Fruit fly (Drosophila melanogaster) whole organism, wandering third instar larva: ENCODE results near the gene Mccc1.

Source experiments
- Abd-B ChIP-seq: fragments of >200 bp; optimal IDR thresholded peaks from 2 replicates; lab custom pipeline; 2017; ENCODE audit warnings: missing biosample characterization, missing genetic modification characterization
- CG9705 ChIP-seq: fragments of 200-800 bp; sonication (Bioruptor generic); optimal IDR thresholded peaks from 2 replicates; lab custom pipeline; 2018; ENCODE audit warnings: missing biosample characterization, mild to moderate bottlenecking, missing genetic modification characterization
- CrebA ChIP-seq: fragments of 200-800 bp; sonication (Bioruptor generic); optimal IDR thresholded peaks from 2 replicates; lab custom pipeline; 2016; ENCODE audit warnings: missing biosample characterization, mild to moderate bottlenecking, missing genetic modification characterization, borderline replicate concordance
- Dfd ChIP-seq: fragments of >200 bp; optimal IDR thresholded peaks from 2 replicates; lab custom pipeline; 2017; ENCODE audit warnings: missing biosample characterization, missing genetic modification characterization
- Dif ChIP-seq: fragments of 200-275, 200-300 bp; sonication (Bioruptor generic); optimal IDR thresholded peaks from 2 replicates; lab custom pipeline; 2018; ENCODE audit warnings: missing biosample characterization, missing genetic modification characterization; ENCODE audit not compliant: partially characterized antibody
- GATAd ChIP-seq: sonication (Bioruptor generic); optimal IDR thresholded peaks from 2 replicates; lab custom pipeline; 2016; ENCODE audit warnings: missing biosample characterization, missing genetic modification characterization
- HLH106 ChIP-seq: fragments of 200-800 bp; optimal IDR thresholded peaks from 3 replicates; lab custom pipeline; 2019; ENCODE audit warnings: missing biosample characterization, mild to moderate bottlenecking, missing genetic modification characterization, moderate library complexity
- Hnf4 ChIP-seq: fragments of 200-800 bp; sonication (Bioruptor generic); optimal IDR thresholded peaks from 2 replicates; lab custom pipeline; 2016; ENCODE audit warnings: missing biosample characterization, mild to moderate bottlenecking, missing genetic modification characterization
- Hr78 ChIP-seq: fragments of >200 bp; optimal IDR thresholded peaks from 2 replicates; lab custom pipeline; 2017; ENCODE audit warnings: missing biosample characterization, missing genetic modification characterization
- Hr83 ChIP-seq: fragments of 200-300 bp; sonication (Bioruptor generic); optimal IDR thresholded peaks from 2 replicates; lab custom pipeline; 2016; ENCODE audit warnings: missing biosample characterization, mild to moderate bottlenecking, missing genetic modification characterization, moderate library complexity; ENCODE audit not compliant: poor library complexity, severe bottlenecking
- Jra ChIP-seq: sonication (Bioruptor generic); optimal IDR thresholded peaks from 2 replicates; lab custom pipeline; 2016; ENCODE audit warnings: missing biosample characterization, missing genetic modification characterization
- Mio ChIP-seq: sonication (Bioruptor generic); optimal IDR thresholded peaks from 2 replicates; lab custom pipeline; 2016; ENCODE audit warnings: missing biosample characterization, missing genetic modification characterization
- Myc ChIP-seq: fragments of >200 bp; optimal IDR thresholded peaks from 2 replicates; lab custom pipeline; 2017
- N ChIP-seq: fragments of >200 bp; optimal IDR thresholded peaks from 2 replicates; lab custom pipeline; 2018; ENCODE audit warnings: missing biosample characterization, missing external identifiers, missing genetic modification characterization
- OdsH ChIP-seq: fragments of 200-800 bp; sonication (Bioruptor generic); optimal IDR thresholded peaks from 2 replicates; lab custom pipeline; 2016; ENCODE audit warnings: missing biosample characterization, mild to moderate bottlenecking, missing genetic modification characterization
- Rel ChIP-seq, 2 experiments: fragments of 200-800 bp; sonication (Bioruptor generic) in 1 of 2; optimal IDR thresholded peaks; 2 replicates in 1 of 2; 3 replicates in 1 of 2; lab custom pipeline; 2016 to 2019; ENCODE audit warnings: mild to moderate bottlenecking in 2 of 2, missing biosample characterization in 2 of 2, missing genetic modification characterization in 2 of 2, moderate library complexity in 1 of 2
- Sp1 ChIP-seq: fragments of 200-800 bp; sonication (Bioruptor generic); optimal IDR thresholded peaks from 3 replicates; lab custom pipeline; 2019; ENCODE audit warnings: missing biosample characterization, mild to moderate bottlenecking, missing genetic modification characterization, moderate library complexity
- Vsx2 ChIP-seq: fragments of 200-300, 225-300 bp; sonication (Bioruptor generic); optimal IDR thresholded peaks from 2 replicates; lab custom pipeline; 2018; ENCODE audit warnings: missing biosample characterization, missing genetic modification characterization; ENCODE audit not compliant: partially characterized antibody
- br ChIP-seq: fragments of 200-800 bp; sonication (Bioruptor generic); optimal IDR thresholded peaks from 2 replicates; lab custom pipeline; 2016; ENCODE audit warnings: missing biosample characterization, missing genetic modification characterization
- brk ChIP-seq: fragments of 200-800 bp; sonication (Bioruptor generic); optimal IDR thresholded peaks from 2 replicates; lab custom pipeline; 2016; ENCODE audit warnings: missing biosample characterization, mild to moderate bottlenecking, missing genetic modification characterization
- dl ChIP-seq, 2 experiments: fragments of 175-275, 200-275 bp in 1 of 2; fragments of 200-275 bp in 1 of 2; sonication (Bioruptor generic); optimal IDR thresholded peaks; lab custom pipeline; 2018; ENCODE audit warnings: mild to moderate bottlenecking in 2 of 2, missing biosample characterization in 2 of 2, missing genetic modification characterization in 2 of 2, moderate library complexity in 2 of 2; ENCODE audit not compliant: partially characterized antibody in 2 of 2, insufficient read depth in 1 of 2
- dmrt93B ChIP-seq: fragments of 200-800 bp; sonication (Bioruptor generic); optimal IDR thresholded peaks from 2 replicates; lab custom pipeline; 2018; ENCODE audit warnings: missing biosample characterization, mild to moderate bottlenecking, missing genetic modification characterization
- dsf ChIP-seq: sonication (Bioruptor generic); optimal IDR thresholded peaks from 2 replicates; lab custom pipeline; 2016; ENCODE audit warnings: missing biosample characterization, missing genetic modification characterization, borderline replicate concordance
- ey ChIP-seq: fragments of 200-800 bp; sonication (Bioruptor generic); optimal IDR thresholded peaks from 2 replicates; lab custom pipeline; 2016; ENCODE audit warnings: missing biosample characterization, missing genetic modification characterization
- foxo ChIP-seq, 2 experiments: fragments of 200-800 bp; sonication (Bioruptor generic); optimal IDR thresholded peaks; 2 replicates in 1 of 2; 3 replicates in 1 of 2; lab custom pipeline; 2016 to 2017; ENCODE audit warnings: missing biosample characterization in 2 of 2, missing genetic modification characterization in 2 of 2
- fru ChIP-seq: fragments of 200-800 bp; sonication (Bioruptor generic); optimal IDR thresholded peaks from 3 replicates; lab custom pipeline; 2016; ENCODE audit warnings: missing biosample characterization, mild to moderate bottlenecking, missing genetic modification characterization
- h ChIP-seq: fragments of 200-800 bp; sonication (Bioruptor generic); optimal IDR thresholded peaks from 3 replicates; lab custom pipeline; 2016; ENCODE audit warnings: missing biosample characterization, mild to moderate bottlenecking, missing genetic modification characterization
- jim ChIP-seq: fragments of 175-275, 200-325 bp; sonication (Bioruptor generic); optimal IDR thresholded peaks from 2 replicates; lab custom pipeline; 2016; ENCODE audit warnings: missing biosample characterization, mild to moderate bottlenecking, missing genetic modification characterization
- lola ChIP-seq: fragments of >200 bp; optimal IDR thresholded peaks from 2 replicates; lab custom pipeline; 2017; ENCODE audit warnings: missing biosample characterization, missing genetic modification characterization
- pan ChIP-seq: fragments of >200 bp; optimal IDR thresholded peaks from 2 replicates; lab custom pipeline; 2017
- psq ChIP-seq: fragments of 200-800 bp; sonication (Bioruptor generic); optimal IDR thresholded peaks from 3 replicates; lab custom pipeline; 2017; ENCODE audit warnings: missing biosample characterization, mild to moderate bottlenecking, missing genetic modification characterization, moderate library complexity
- rgr ChIP-seq: fragments of 200-800 bp; sonication (Bioruptor generic); optimal IDR thresholded peaks from 3 replicates; lab custom pipeline; 2016; ENCODE audit warnings: missing biosample characterization, mild to moderate bottlenecking, missing genetic modification characterization
- sv ChIP-seq: fragments of 200-800 bp; sonication (Bioruptor generic); optimal IDR thresholded peaks from 3 replicates; lab custom pipeline; 2016; ENCODE audit warnings: missing biosample characterization, missing genetic modification characterization
- tai ChIP-seq: sonication (Bioruptor generic); optimal IDR thresholded peaks from 2 replicates; lab custom pipeline; 2016; ENCODE audit warnings: missing biosample characterization, missing genetic modification characterization
- usp ChIP-seq: fragments of >200 bp; optimal IDR thresholded peaks from 2 replicates; lab custom pipeline; 2017; ENCODE audit warnings: missing biosample characterization, missing genetic modification characterization
- woc ChIP-seq: sonication (Bioruptor generic); optimal IDR thresholded peaks from 2 replicates; lab custom pipeline; 2016; ENCODE audit warnings: missing biosample characterization, mild to moderate bottlenecking, missing genetic modification characterization

Gene Mccc1

dm6 chr3R:31747429-31748048 is 46.2 kb downstream of the Mccc1 start, which contains the start of the genes nero and CG1910:
Gene nero (minus strand): TSS chr3R:31747558.
Gene CG1910 (plus strand): TSS chr3R:31747643.
- TF ChIP-seq Hr83 (GFP tag; lab: Kevin White, UChicago): peak; percentile 55
- no peak for TF ChIP-seq Dfd (GFP tag; lab: Kevin White, UChicago)
- no peak for TF ChIP-seq dmrt93B (GFP tag; lab: Kevin White, UChicago)
- TF ChIP-seq Sp1: peak; percentile 19
- no peak for TF ChIP-seq jim (GFP tag; lab: Kevin White, UChicago)
- TF ChIP-seq Jra (GFP tag; lab: Kevin White, UChicago): peak; percentile 22
- peak; percentile 15 for TF ChIP-seq HLH106
- TF ChIP-seq GATAd (GFP tag; lab: Kevin White, UChicago): no peak
- TF ChIP-seq Myc: peak; percentile 47
- TF ChIP-seq tai (GFP tag; lab: Kevin White, UChicago): no peak
- no peak for TF ChIP-seq Vsx2
- no peak for TF ChIP-seq Hr78 (GFP tag; lab: Kevin White, UChicago)
- TF ChIP-seq CrebA (GFP tag; lab: Kevin White, UChicago): no peak
- TF ChIP-seq Abd-B (GFP tag; lab: Kevin White, UChicago): no peak
- TF ChIP-seq dsf (GFP tag; lab: Kevin White, UChicago): no peak
- no peak for TF ChIP-seq Dif (GFP tag; lab: Kevin White, UChicago)
- TF ChIP-seq foxo (GFP tag; optimal IDR thresholded peaks at IDR 0.05; lab: Kevin White, UChicago): peak in 1 of 2 experiments; percentile 15
- TF ChIP-seq dl (GFP tag; optimal IDR thresholded peaks at IDR 0.05; lab: Kevin White, UChicago; ENCODE audit: insufficient read depth in 1 of 2, partially characterized antibody in 2 of 2): peak in 1 of 2 experiments; percentile 26
- TF ChIP-seq h (GFP tag; lab: Kevin White, UChicago): peak; percentile 46
- TF ChIP-seq sv: no peak
- no peak for TF ChIP-seq Rel (GFP tag; optimal IDR thresholded peaks at IDR 0.05; lab: Kevin White, UChicago)
- TF ChIP-seq Rel (tag; optimal IDR thresholded peaks at IDR 0.05; lab: Kevin White, UChicago): peak; percentile 33
- no peak for TF ChIP-seq Mio
- peak; percentile 29 for TF ChIP-seq rgr
- no peak for TF ChIP-seq pan
- TF ChIP-seq fru: no peak
- TF ChIP-seq CG9705 (GFP tag; lab: Kevin White, UChicago): no peak
- no peak for TF ChIP-seq usp (GFP tag; lab: Kevin White, UChicago)
- TF ChIP-seq lola (GFP tag; lab: Kevin White, UChicago): no peak
- no peak for TF ChIP-seq N
- no peak for TF ChIP-seq brk (GFP tag; lab: Kevin White, UChicago)
- TF ChIP-seq Hnf4 (GFP tag; lab: Kevin White, UChicago): peak; percentile 34
- no peak for TF ChIP-seq br (GFP tag; lab: Kevin White, UChicago)
- no peak for TF ChIP-seq ey (GFP tag; lab: Kevin White, UChicago)
- TF ChIP-seq OdsH (GFP tag; lab: Kevin White, UChicago): peak; percentile 8

dm6 chr3R:31745629-31746081 is 48.1 kb downstream of the Mccc1 start, which contains the start of gene awd:
Gene awd (minus strand): TSS chr3R:31746077.
- no peak for TF ChIP-seq Dfd (GFP tag; lab: Kevin White, UChicago)
- TF ChIP-seq Rel (GFP tag; optimal IDR thresholded peaks at IDR 0.05; lab: Kevin White, UChicago): no peak
- peak; percentile 76 for TF ChIP-seq Rel (tag; optimal IDR thresholded peaks at IDR 0.05; lab: Kevin White, UChicago)
- peak in 1 of 2 experiments; percentile 29 for TF ChIP-seq foxo (GFP tag; optimal IDR thresholded peaks at IDR 0.05; lab: Kevin White, UChicago)
- TF ChIP-seq psq (GFP tag; lab: Kevin White, UChicago): peak; percentile 9
- peak; percentile 45 for TF ChIP-seq Myc
- TF ChIP-seq GATAd (GFP tag; lab: Kevin White, UChicago): no peak
- TF ChIP-seq br (GFP tag; lab: Kevin White, UChicago): peak; percentile 37
- peak; percentile 21 for TF ChIP-seq Hr83 (GFP tag; lab: Kevin White, UChicago)
- peak; percentile 52 for TF ChIP-seq Sp1
- peak; percentile 40 for TF ChIP-seq h (GFP tag; lab: Kevin White, UChicago)
- TF ChIP-seq Hnf4 (GFP tag; lab: Kevin White, UChicago): peak; percentile 8
- TF ChIP-seq fru: no peak
- no peak for TF ChIP-seq Mio
- peak; percentile 68 for TF ChIP-seq Dif (GFP tag; lab: Kevin White, UChicago)
- TF ChIP-seq rgr: peak; percentile 57
- peak; percentile 23 for TF ChIP-seq HLH106
- no peak for TF ChIP-seq sv
- no peak for TF ChIP-seq woc (GFP tag; lab: Kevin White, UChicago)
- TF ChIP-seq dmrt93B (GFP tag; lab: Kevin White, UChicago): no peak
